Fruit fly (Drosophila melanogaster) whole organism, embryonic: ENCODE results near the gene gammaTub37C.

Experiments used
- Ada2b ChIP-seq: fragments of 200-800 bp; sonication (Bioruptor generic); IDR thresholded peaks from 2 replicates; pipeline ENCODE4 v1.3.6; 2022; ENCODE audit warnings: missing biosample characterization, missing genetic modification characterization
- Atf-2 ChIP-seq: fragments of 200-800 bp; sonication (Bioruptor generic); optimal IDR thresholded peaks from 2 replicates; lab custom pipeline; 2016; ENCODE audit warnings: missing biosample characterization, missing genetic modification characterization
- Atf3 ChIP-seq: fragments of 200-800 bp; sonication (Bioruptor generic); optimal IDR thresholded peaks from 3 replicates; lab custom pipeline; 2016; ENCODE audit warnings: missing biosample characterization, missing genetic modification characterization
- CG11093 ChIP-seq: fragments of 200-800 bp; sonication (Bioruptor generic); IDR thresholded peaks from 3 replicates; pipeline ENCODE4 v1.3.6; 2022; ENCODE audit warnings: missing biosample characterization, missing genetic modification characterization
- CG11560 ChIP-seq: fragments of 200-800 bp; sonication (Bioruptor generic); IDR thresholded peaks from 3 replicates; pipeline ENCODE4 v1.3.6; 2022; ENCODE audit warnings: missing biosample characterization, missing genetic modification characterization
- CG11723 ChIP-seq: fragments of 200-800 bp; sonication (Bioruptor generic); optimal IDR thresholded peaks from 2 replicates; lab custom pipeline; 2017; ENCODE audit warnings: missing biosample characterization, mild to moderate bottlenecking, missing genetic modification characterization
- CG12236 ChIP-seq: fragments of 200-800 bp; sonication (Bioruptor generic); optimal IDR thresholded peaks from 2 replicates; lab custom pipeline; 2016; ENCODE audit warnings: missing biosample characterization, missing genetic modification characterization
- CG13296 ChIP-seq: fragments of 200-800 bp; sonication (Bioruptor generic); optimal IDR thresholded peaks from 3 replicates; lab custom pipeline; 2018; ENCODE audit warnings: missing biosample characterization, mild to moderate bottlenecking, missing genetic modification characterization
- CG1647 ChIP-seq: fragments of 200-800 bp; sonication (Bioruptor generic); optimal IDR thresholded peaks from 3 replicates; lab custom pipeline; 2016; ENCODE audit warnings: missing biosample characterization, missing genetic modification characterization
- CG16813 ChIP-seq: fragments of 200-800 bp; sonication (Bioruptor generic); IDR thresholded peaks from 3 replicates; pipeline ENCODE4 v1.3.6; 2022; ENCODE audit warnings: missing biosample characterization, missing genetic modification characterization; ENCODE audit not compliant: partially characterized antibody
- CG17568 ChIP-seq: fragments of 200-800 bp; sonication (Bioruptor generic); optimal IDR thresholded peaks from 2 replicates; lab custom pipeline; 2018; ENCODE audit warnings: missing biosample characterization, mild to moderate bottlenecking, missing genetic modification characterization, moderate library complexity
- CG18764 ChIP-seq: fragments of 200-800 bp; sonication (Bioruptor generic); optimal IDR thresholded peaks from 3 replicates; lab custom pipeline; 2016; ENCODE audit warnings: missing biosample characterization, missing genetic modification characterization
- CG31365 ChIP-seq: fragments of 200-800 bp; sonication (Bioruptor generic); optimal IDR thresholded peaks from 2 replicates; lab custom pipeline; 2018; ENCODE audit warnings: missing biosample characterization, mild to moderate bottlenecking, missing genetic modification characterization
- CG3726 ChIP-seq: fragments of 200-800 bp; sonication (Bioruptor generic); IDR thresholded peaks from 3 replicates; pipeline ENCODE4, ENCODE4 v1.3.6; 2022; ENCODE audit warnings: missing biosample characterization, missing genetic modification characterization
- CG3838 ChIP-seq: fragments of 200-800 bp; sonication (Bioruptor generic); optimal IDR thresholded peaks from 3 replicates; lab custom pipeline; 2016; ENCODE audit warnings: missing biosample characterization, missing genetic modification characterization
- CG3995 ChIP-seq: fragments of 200-800 bp; sonication (Bioruptor generic); optimal IDR thresholded peaks from 3 replicates; lab custom pipeline; 2016; ENCODE audit warnings: missing biosample characterization, missing genetic modification characterization
- CG42726 ChIP-seq: fragments of 200-800 bp; sonication (Bioruptor generic); IDR thresholded peaks from 2 replicates; pipeline ENCODE4 v1.3.6; 2022; ENCODE audit warnings: missing biosample characterization, missing genetic modification characterization; ENCODE audit not compliant: partially characterized antibody
- CG8290 ChIP-seq, 3 experiments: fragments of 200-800 bp; sonication (Bioruptor generic); optimal IDR thresholded peaks; 2 replicates each; lab custom pipeline; 2016 to 2019; ENCODE audit warnings: missing biosample characterization in 3 of 3, missing genetic modification characterization in 3 of 3, mild to moderate bottlenecking in 2 of 3, moderate library complexity in 1 of 3
- CG9215 ChIP-seq: fragments of 200-800 bp; sonication (Bioruptor generic); IDR thresholded peaks from 2 replicates; pipeline ENCODE4 v1.3.6; 2022; ENCODE audit warnings: missing biosample characterization, missing genetic modification characterization
- CG9437 ChIP-seq: fragments of 200-800 bp; sonication (Bioruptor generic); optimal IDR thresholded peaks from 2 replicates; lab custom pipeline; 2018; ENCODE audit warnings: missing biosample characterization, mild to moderate bottlenecking, missing genetic modification characterization
- Chrac-16 ChIP-seq: fragments of 200-800 bp; sonication (Bioruptor generic); optimal IDR thresholded peaks from 3 replicates; lab custom pipeline; 2016; ENCODE audit warnings: missing biosample characterization, missing genetic modification characterization
- Dfd ChIP-seq, 2 experiments: fragments of >200 bp; optimal IDR thresholded peaks; 2 replicates each; lab custom pipeline; 2017; ENCODE audit warnings: missing biosample characterization in 2 of 2, missing genetic modification characterization in 2 of 2
- Dip2 ChIP-seq: fragments of 200-800 bp; sonication (Bioruptor generic); IDR thresholded peaks from 2 replicates; pipeline ENCODE4 v1.3.6; 2022; ENCODE audit warnings: missing biosample characterization, missing genetic modification characterization
- Dip3 ChIP-seq: fragments of 200-800 bp; sonication (Bioruptor generic); optimal IDR thresholded peaks from 3 replicates; lab custom pipeline; 2016; ENCODE audit warnings: missing biosample characterization, missing genetic modification characterization
- Fer1 ChIP-seq: fragments of 200-800 bp; sonication (Bioruptor generic); optimal IDR thresholded peaks from 2 replicates; lab custom pipeline; 2017; ENCODE audit warnings: missing biosample characterization, mild to moderate bottlenecking, missing genetic modification characterization
- HLH3B ChIP-seq: fragments of 200-800 bp; sonication (Bioruptor generic); IDR thresholded peaks from 2 replicates; pipeline ENCODE4 v1.3.6; 2022; ENCODE audit warnings: missing biosample characterization, missing genetic modification characterization
- MTF-1 ChIP-seq: fragments of 200-800 bp; sonication (Bioruptor generic); optimal IDR thresholded peaks from 2 replicates; lab custom pipeline; 2018; ENCODE audit warnings: missing biosample characterization, mild to moderate bottlenecking, missing genetic modification characterization, borderline replicate concordance
- Meics ChIP-seq: fragments of 200-800 bp; sonication (Bioruptor generic); optimal IDR thresholded peaks from 2 replicates; lab custom pipeline; 2017; ENCODE audit warnings: missing biosample characterization, mild to moderate bottlenecking, missing genetic modification characterization
- Nf-YB ChIP-seq: fragments of 200-800 bp; sonication (Bioruptor generic); optimal IDR thresholded peaks from 3 replicates; lab custom pipeline; 2019; ENCODE audit warnings: missing biosample characterization, mild to moderate bottlenecking, missing genetic modification characterization, moderate library complexity
- Scr ChIP-seq: fragments of 200-800 bp; sonication (Bioruptor generic); IDR thresholded peaks from 2 replicates; pipeline ENCODE4 v1.3.6; 2022; ENCODE audit warnings: missing biosample characterization, missing genetic modification characterization; ENCODE audit not compliant: partially characterized antibody
- Ssrp ChIP-seq: fragments of 200-800 bp; sonication (Bioruptor generic); optimal IDR thresholded peaks from 2 replicates; lab custom pipeline; 2018; ENCODE audit warnings: missing biosample characterization, mild to moderate bottlenecking, missing genetic modification characterization, moderate library complexity
- bigmax ChIP-seq: fragments of 200-800 bp; sonication (Bioruptor generic); optimal IDR thresholded peaks from 2 replicates; lab custom pipeline; 2018; ENCODE audit warnings: missing biosample characterization, mild to moderate bottlenecking, missing genetic modification characterization
- bowl ChIP-seq: fragments of 200-800 bp; sonication (Bioruptor generic); IDR thresholded peaks from 2 replicates; pipeline ENCODE4 v1.3.6; 2022; ENCODE audit warnings: missing biosample characterization, missing genetic modification characterization
- cg ChIP-seq: fragments of 200-800 bp; sonication (Bioruptor generic); optimal IDR thresholded peaks from 3 replicates; lab custom pipeline; 2019; ENCODE audit warnings: missing biosample characterization, mild to moderate bottlenecking, missing genetic modification characterization, moderate library complexity
- chif ChIP-seq, 2 experiments: fragments of 200-800 bp; sonication (Bioruptor generic); optimal IDR thresholded peaks; 3 replicates each; lab custom pipeline; 2016; ENCODE audit warnings: missing biosample characterization in 2 of 2, missing genetic modification characterization in 2 of 2
- chinmo ChIP-seq: fragments of 200-800 bp; sonication (Bioruptor generic); IDR thresholded peaks from 4 replicates; pipeline ENCODE4 v1.3.6; 2022; ENCODE audit warnings: missing biosample characterization, missing genetic modification characterization; ENCODE audit not compliant: partially characterized antibody
- corto ChIP-seq: fragments of 200-800 bp; sonication (Bioruptor generic); optimal IDR thresholded peaks from 2 replicates; lab custom pipeline; 2016; ENCODE audit warnings: missing biosample characterization, mild to moderate bottlenecking, missing genetic modification characterization, moderate library complexity
- dm ChIP-seq: fragments of 200-800 bp; sonication (Bioruptor generic); optimal IDR thresholded peaks from 3 replicates; lab custom pipeline; 2016; ENCODE audit warnings: missing biosample characterization, missing genetic modification characterization
- dpn ChIP-seq, 2 experiments: fragments of 200-800 bp; sonication (Bioruptor generic); optimal IDR thresholded peaks; 3 replicates each; lab custom pipeline; 2016; ENCODE audit warnings: missing biosample characterization in 2 of 2, missing genetic modification characterization in 2 of 2
- dysf ChIP-seq: fragments of 200-800 bp; sonication (Bioruptor generic); IDR thresholded peaks from 3 replicates; pipeline ENCODE4 v1.3.6; 2022; ENCODE audit warnings: missing biosample characterization, missing genetic modification characterization
- ewg ChIP-seq: fragments of 200-800 bp; sonication (Bioruptor generic); optimal IDR thresholded peaks from 3 replicates; lab custom pipeline; 2017; ENCODE audit warnings: mild to moderate bottlenecking, missing biosample characterization, missing genetic modification reagents, missing genetic modification characterization
- exex ChIP-seq: fragments of 200-800 bp; sonication (Bioruptor generic); optimal IDR thresholded peaks from 4 replicates; lab custom pipeline; 2018; ENCODE audit warnings: missing biosample characterization, mild to moderate bottlenecking, missing genetic modification characterization, moderate library complexity
- hb ChIP-seq: fragments of 200-800 bp; sonication (Bioruptor generic); IDR thresholded peaks from 3 replicates; pipeline ENCODE4 v1.3.6; 2022; ENCODE audit warnings: missing biosample characterization, missing genetic modification characterization; ENCODE audit not compliant: partially characterized antibody
- hth ChIP-seq: fragments of >200 bp; optimal IDR thresholded peaks from 2 replicates; lab custom pipeline; 2017; ENCODE audit warnings: inconsistent platforms
- jing ChIP-seq: fragments of 200-800 bp; sonication (Bioruptor generic); optimal IDR thresholded peaks from 2 replicates; lab custom pipeline; 2018; ENCODE audit warnings: missing biosample characterization, mild to moderate bottlenecking, missing genetic modification characterization
- lbe ChIP-seq: fragments of 200-800 bp; sonication (Bioruptor generic); optimal IDR thresholded peaks from 2 replicates; lab custom pipeline; 2016; ENCODE audit warnings: missing biosample characterization, mild to moderate bottlenecking, missing genetic modification characterization
- pum ChIP-seq: fragments of 200-800 bp; sonication (Bioruptor generic); optimal IDR thresholded peaks from 2 replicates; lab custom pipeline; 2016; ENCODE audit warnings: missing biosample characterization, missing genetic modification characterization
- sens-2 ChIP-seq: fragments of 200-800 bp; sonication (Bioruptor generic); IDR thresholded peaks from 2 replicates; pipeline ENCODE4 v1.3.6; 2022; ENCODE audit warnings: missing biosample characterization, missing genetic modification characterization
- so ChIP-seq: fragments of 200-800 bp; sonication (Bioruptor generic); IDR thresholded peaks from 3 replicates; pipeline ENCODE4 v1.3.6; 2022; ENCODE audit warnings: missing biosample characterization, missing genetic modification characterization
- tin ChIP-seq: fragments of 200-800 bp; sonication (Bioruptor generic); optimal IDR thresholded peaks from 3 replicates; lab custom pipeline; 2016; ENCODE audit warnings: missing biosample characterization, missing genetic modification characterization
- wor ChIP-seq: fragments of 200-800 bp; sonication (Bioruptor generic); IDR thresholded peaks from 2 replicates; pipeline ENCODE4 v1.3.6; 2022; ENCODE audit warnings: missing biosample characterization, missing genetic modification characterization

Gene gammaTub37C

dm6 chr2L:19190195-19190594 is 4.7 kb upstream of the gammaTub37C start, which contains the start of gene drl (continued):
- no peak for TF ChIP-seq CG9215 (GFP tag; lab: Robert Waterston, UW)
- TF ChIP-seq CG11093 (GFP tag; lab: Robert Waterston, UW), result no peak
- peak; percentile 5 for TF ChIP-seq CG8290 (GFP tag; optimal IDR thresholded peaks at IDR 0.05; lab: Kevin White, UChicago)
- TF ChIP-seq CG8290 (tag; optimal IDR thresholded peaks at IDR 0.05; lab: Kevin White, UChicago), result peak in 1 of 2 experiments; percentile 81
- TF ChIP-seq Ssrp (tag; lab: Kevin White, UChicago), result no peak
- no peak for TF ChIP-seq Ada2b (GFP tag; lab: Robert Waterston, UW)
- no peak for TF ChIP-seq Atf-2 (GFP tag; lab: Kevin White, UChicago)
- no peak for TF ChIP-seq bowl
- no peak for TF ChIP-seq CG17568 (GFP tag; lab: Kevin White, UChicago)
- peak; percentile 9 for TF ChIP-seq CG11723
- peak; percentile 1 for TF ChIP-seq Nf-YB (GFP tag; lab: Kevin White, UChicago)
- no peak for TF ChIP-seq tin
- no peak for TF ChIP-seq lbe (GFP tag; lab: Kevin White, UChicago)
- TF ChIP-seq CG31365, result no peak
- peak; percentile 43 for TF ChIP-seq jing (GFP tag; lab: Kevin White, UChicago)
- TF ChIP-seq wor (GFP tag; lab: Robert Waterston, UW), result no peak
- TF ChIP-seq dm (GFP tag; lab: Kevin White, UChicago), result no peak
- TF ChIP-seq CG16813, result 0 out of 3 replicates have a peak, but pooled peaks have one; percentile 8
- no peak for TF ChIP-seq exex (tag; lab: Kevin White, UChicago)
- no peak for TF ChIP-seq dysf (GFP tag; lab: Robert Waterston, UW)
- peak; percentile 30; the same call in 1 of the 2 replicates for TF ChIP-seq Scr (GFP tag; lab: Robert Waterston, UW)
- TF ChIP-seq CG11560 (tag; lab: Robert Waterston, UW), result no peak
- no peak for TF ChIP-seq ewg
- peak; percentile 38; the same call in 1 of the 3 replicates for TF ChIP-seq so
- no peak for TF ChIP-seq CG3838 (GFP tag; lab: Kevin White, UChicago)
- TF ChIP-seq Dfd (GFP tag; optimal IDR thresholded peaks at IDR 0.05; lab: Kevin White, UChicago), result no peak
- TF ChIP-seq corto (GFP tag; lab: Kevin White, UChicago), result no peak
- no peak for TF ChIP-seq hth (lab: Kevin White, UChicago)
- no peak for TF ChIP-seq CG3995 (GFP tag; lab: Kevin White, UChicago)
- TF ChIP-seq Dip3 (GFP tag; lab: Kevin White, UChicago), result no peak
- TF ChIP-seq pum, result no peak
- peak; percentile 84 for TF ChIP-seq CG42726
- peak; percentile 92; the same call in 3 of the 4 replicates for TF ChIP-seq chinmo (GFP tag; lab: Robert Waterston, UW)
- no peak for TF ChIP-seq CG9437 (GFP tag; lab: Kevin White, UChicago)
- no peak for TF ChIP-seq HLH3B (GFP tag; lab: Robert Waterston, UW)
- TF ChIP-seq dpn (GFP tag; optimal IDR thresholded peaks at IDR 0.05; lab: Kevin White, UChicago), result peak; percentile 4 to 26
- TF ChIP-seq CG18764, result no peak
- TF ChIP-seq sens-2, result peak; percentile 39; the same call in 1 of the 2 replicates
- peak; percentile 72 for TF ChIP-seq Fer1 (GFP tag; lab: Kevin White, UChicago)
- TF ChIP-seq chif (GFP tag; optimal IDR thresholded peaks at IDR 0.05; lab: Kevin White, UChicago), result peak in 1 of 2 experiments; percentile 39
- no peak for TF ChIP-seq Dip2
- TF ChIP-seq Meics (GFP tag; lab: Kevin White, UChicago), result peak; percentile 12
- TF ChIP-seq CG3726, result no peak
- TF ChIP-seq CG12236 (GFP tag; lab: Kevin White, UChicago), result no peak
- TF ChIP-seq bigmax, result peak; percentile 51
- TF ChIP-seq Chrac-16, result no peak
- TF ChIP-seq CG13296 (GFP tag; lab: Kevin White, UChicago), result peak; percentile 39
- TF ChIP-seq cg (GFP tag; lab: Kevin White, UChicago), result no peak
- TF ChIP-seq Atf3, result no peak
- peak; percentile 60 for TF ChIP-seq MTF-1 (GFP tag; lab: Kevin White, UChicago)
- no peak for TF ChIP-seq CG1647 (GFP tag; lab: Kevin White, UChicago)
- TF ChIP-seq hb (GFP tag; lab: Robert Waterston, UW), result no peak
